Fruit fly (Drosophila melanogaster) whole organism, adult: ENCODE measurements around the gene CG31345.

Source experiments
- CG11617 ChIP-seq: fragments of 200-800 bp; sonication (Bioruptor generic); optimal IDR thresholded peaks from 2 replicates; lab custom pipeline; 2017; ENCODE audit warnings: mild to moderate bottlenecking, missing biosample characterization, missing genetic modification reagents, missing genetic modification characterization
- CG12768 ChIP-seq: fragments of 200-800 bp; sonication (Bioruptor generic); optimal IDR thresholded peaks from 2 replicates; lab custom pipeline; 2017; ENCODE audit warnings: missing biosample characterization, missing genetic modification characterization, mild to moderate bottlenecking, moderate library complexity, missing genetic modification reagents
- CG14711 ChIP-seq: fragments of 200-800 bp; sonication (Bioruptor generic); optimal IDR thresholded peaks from 2 replicates; lab custom pipeline; 2018; ENCODE audit warnings: missing biosample characterization, mild to moderate bottlenecking, missing genetic modification characterization, moderate library complexity
- CG1620 ChIP-seq: fragments of 200-800 bp; sonication (Bioruptor generic); optimal IDR thresholded peaks from 2 replicates; lab custom pipeline; 2016; ENCODE audit warnings: missing biosample characterization, missing genetic modification characterization
- CG33017 ChIP-seq: fragments of 200-800 bp; sonication (Bioruptor generic); optimal IDR thresholded peaks from 2 replicates; lab custom pipeline; 2018; ENCODE audit warnings: missing biosample characterization, mild to moderate bottlenecking, missing genetic modification characterization, moderate library complexity
- CG5204 ChIP-seq: fragments of 200-800 bp; sonication (Bioruptor generic); optimal IDR thresholded peaks from 2 replicates; lab custom pipeline; 2016; ENCODE audit warnings: missing biosample characterization, missing genetic modification characterization
- CG7045 ChIP-seq: fragments of 200-800 bp; sonication (Bioruptor generic); optimal IDR thresholded peaks from 2 replicates; lab custom pipeline; 2017; ENCODE audit warnings: missing biosample characterization, mild to moderate bottlenecking, missing genetic modification characterization
- CG7101 ChIP-seq: fragments of 200-800 bp; sonication (Bioruptor generic); optimal IDR thresholded peaks from 2 replicates; lab custom pipeline; 2018; ENCODE audit warnings: missing biosample characterization, mild to moderate bottlenecking, missing genetic modification characterization, moderate library complexity
- Clk ChIP-seq: fragments of 200-800 bp; sonication (Bioruptor generic); optimal IDR thresholded peaks from 2 replicates; lab custom pipeline; 2017; ENCODE audit warnings: missing biosample characterization, missing genetic modification characterization
- Crg-1 ChIP-seq: fragments of 200-800 bp; sonication (Bioruptor generic); optimal IDR thresholded peaks from 2 replicates; lab custom pipeline; 2016; ENCODE audit warnings: missing biosample characterization, missing genetic modification characterization
- Hr96 ChIP-seq: fragments of 200-800 bp; sonication (Bioruptor generic); optimal IDR thresholded peaks from 2 replicates; lab custom pipeline; 2016; ENCODE audit warnings: missing biosample characterization, missing genetic modification characterization
- Mnt ChIP-seq: fragments of 200-800 bp; sonication (Bioruptor generic); optimal IDR thresholded peaks from 2 replicates; lab custom pipeline; 2016; ENCODE audit warnings: missing biosample characterization, mild to moderate bottlenecking, missing genetic modification characterization
- bab1 ChIP-seq: fragments of 200-800 bp; sonication (Bioruptor generic); optimal IDR thresholded peaks from 3 replicates; lab custom pipeline; 2019; ENCODE audit warnings: missing biosample characterization, mild to moderate bottlenecking, missing genetic modification characterization, moderate library complexity
- cic ChIP-seq: fragments of 200-800 bp; sonication (Bioruptor generic); optimal IDR thresholded peaks from 2 replicates; lab custom pipeline; 2017; ENCODE audit warnings: missing biosample characterization, mild to moderate bottlenecking, missing genetic modification characterization, moderate library complexity
- cnc ChIP-seq, 2 experiments: fragments of >200 bp; optimal IDR thresholded peaks; 2 replicates each; lab custom pipeline; 2017
- kay ChIP-seq: fragments of 200-800 bp; sonication (Bioruptor generic); peaks from one replicate; lab custom pipeline; 2016; ENCODE audit warnings: missing biosample characterization, missing genetic modification characterization, borderline replicate concordance
- ovo ChIP-seq: fragments of 200-800 bp; sonication (Bioruptor generic); optimal IDR thresholded peaks from 2 replicates; lab custom pipeline; 2016; ENCODE audit warnings: missing biosample characterization, missing genetic modification characterization
- pad ChIP-seq: fragments of 200-800 bp; sonication (Bioruptor generic); optimal IDR thresholded peaks from 3 replicates; lab custom pipeline; 2017; ENCODE audit warnings: missing biosample characterization, missing genetic modification characterization, mild to moderate bottlenecking, moderate library complexity, missing genetic modification reagents
- tj ChIP-seq: fragments of 200-800 bp; sonication (Bioruptor generic); optimal IDR thresholded peaks from 3 replicates; lab custom pipeline; 2017; ENCODE audit warnings: missing biosample characterization, mild to moderate bottlenecking, missing genetic modification characterization, moderate library complexity
- toe ChIP-seq: fragments of 200-800 bp; sonication (Bioruptor generic); optimal IDR thresholded peaks from 2 replicates; lab custom pipeline; 2016; ENCODE audit warnings: missing biosample characterization, missing genetic modification characterization

CG31345 gene

dm6 chr3R:12816979-12817594 is at the start of gene CG31345:
TSS of gene CG31345 (minus strand) at chr3R:12817029.
- TF ChIP-seq pad (GFP tag; lab: Kevin White, UChicago) (no peak), toe (peak; percentile 39)

- TF ChIP-seq CG33017 (tag; lab: Kevin White, UChicago) (no peak), CG12768 (no peak), CG11617 (GFP tag; lab: Kevin White, UChicago) (no peak)
Measured at dm6 chr3R:12859146-12859545, 42.3 kb upstream of the CG31345 start, which contains the start of gene CG10126. TSS of gene CG10126 (minus strand) at chr3R:12859246.

- TF ChIP-seq Hr96 (GFP tag; lab: Kevin White, UChicago), result no peak
- no peak for TF ChIP-seq cnc (optimal IDR thresholded peaks at IDR 0.05; lab: Kevin White, UChicago)
- no peak for TF ChIP-seq CG11617 (GFP tag; lab: Kevin White, UChicago)
- TF ChIP-seq CG5204 (GFP tag; lab: Kevin White, UChicago), result no peak
- TF ChIP-seq Mnt (GFP tag; lab: Kevin White, UChicago), result no peak
- no peak for TF ChIP-seq ovo (GFP tag; lab: Kevin White, UChicago)
- TF ChIP-seq CG14711 (tag; lab: Kevin White, UChicago), result no peak
- TF ChIP-seq CG7045 (GFP tag; lab: Kevin White, UChicago), result no peak
- no peak for TF ChIP-seq bab1 (GFP tag; lab: Kevin White, UChicago)
- no peak for TF ChIP-seq CG33017 (tag; lab: Kevin White, UChicago)
- TF ChIP-seq Clk (GFP tag; lab: Kevin White, UChicago), result no peak
- no peak for TF ChIP-seq tj (GFP tag; lab: Kevin White, UChicago)
- TF ChIP-seq CG1620 (GFP tag; lab: Kevin White, UChicago), result no peak
- no peak for TF ChIP-seq CG12768
- TF ChIP-seq kay, result no peak
- TF ChIP-seq toe, result no peak
- TF ChIP-seq cic (GFP tag; lab: Kevin White, UChicago), result no peak
- TF ChIP-seq Crg-1, result no peak
- no peak for TF ChIP-seq CG7101 (tag; lab: Kevin White, UChicago)
- TF ChIP-seq pad (GFP tag; lab: Kevin White, UChicago), result no peak
Measured at dm6 chr3R:12858079-12858478, 41.2 kb upstream of the CG31345 start.

DNA sequence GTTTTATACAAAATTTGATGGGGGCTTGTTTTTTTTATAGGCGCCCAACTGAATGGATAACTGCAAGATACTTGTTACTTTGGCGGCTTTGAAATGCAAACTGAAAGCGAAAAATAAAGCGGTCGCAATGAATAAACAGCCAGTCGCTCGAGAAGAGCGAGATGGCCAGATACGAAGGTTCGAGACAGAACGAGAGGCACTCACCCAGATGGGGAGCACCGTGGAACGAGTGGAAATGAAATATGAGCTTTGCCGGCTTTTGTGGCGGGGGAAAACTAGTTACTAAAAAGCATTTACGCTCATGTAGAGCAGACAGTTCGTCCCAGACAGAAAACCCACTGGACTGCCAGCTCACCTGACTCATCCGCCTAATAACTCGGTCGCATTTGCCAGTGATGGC is 40.7 kb upstream of the CG31345 start:
- TF ChIP-seq ovo (GFP tag; lab: Kevin White, UChicago) (no peak), Mnt (GFP tag; lab: Kevin White, UChicago) (no peak), pad (GFP tag; lab: Kevin White, UChicago) (peak; percentile 75), kay (peak; percentile 83), cic (GFP tag; lab: Kevin White, UChicago) (peak; percentile 41)

dm6 chr3R:12848313-12848712 is 31.5 kb upstream of the CG31345 start, which contains the start of gene beat-Va:
TSS of gene beat-Va (minus strand) at chr3R:12848419.
- TF ChIP-seq Clk (GFP tag; lab: Kevin White, UChicago), result no peak
- TF ChIP-seq CG7101 (tag; lab: Kevin White, UChicago), result no peak
- no peak for TF ChIP-seq pad (GFP tag; lab: Kevin White, UChicago)
- no peak for TF ChIP-seq tj (GFP tag; lab: Kevin White, UChicago)
- TF ChIP-seq CG11617 (GFP tag; lab: Kevin White, UChicago), result no peak
- no peak for TF ChIP-seq CG7045 (GFP tag; lab: Kevin White, UChicago)
- no peak for TF ChIP-seq CG12768
- no peak for TF ChIP-seq CG1620 (GFP tag; lab: Kevin White, UChicago)
- TF ChIP-seq Mnt (GFP tag; lab: Kevin White, UChicago), result no peak
- no peak for TF ChIP-seq Hr96 (GFP tag; lab: Kevin White, UChicago)
- TF ChIP-seq cnc (optimal IDR thresholded peaks at IDR 0.05; lab: Kevin White, UChicago), result no peak
- no peak for TF ChIP-seq CG33017 (tag; lab: Kevin White, UChicago)
- TF ChIP-seq CG5204 (GFP tag; lab: Kevin White, UChicago), result no peak
- no peak for TF ChIP-seq bab1 (GFP tag; lab: Kevin White, UChicago)
- TF ChIP-seq kay, result no peak

dm6 chr3R:12827837-12828236 is 11.0 kb upstream of the CG31345 start:
- TF ChIP-seq CG7045 (GFP tag; lab: Kevin White, UChicago) (no peak), CG1620 (GFP tag; lab: Kevin White, UChicago) (no peak), pad (GFP tag; lab: Kevin White, UChicago) (no peak), Hr96 (GFP tag; lab: Kevin White, UChicago) (no peak), kay (no peak), Clk (GFP tag; lab: Kevin White, UChicago) (no peak), Crg-1 (no peak), CG11617 (GFP tag; lab: Kevin White, UChicago) (no peak), CG33017 (tag; lab: Kevin White, UChicago) (no peak)

DNA sequence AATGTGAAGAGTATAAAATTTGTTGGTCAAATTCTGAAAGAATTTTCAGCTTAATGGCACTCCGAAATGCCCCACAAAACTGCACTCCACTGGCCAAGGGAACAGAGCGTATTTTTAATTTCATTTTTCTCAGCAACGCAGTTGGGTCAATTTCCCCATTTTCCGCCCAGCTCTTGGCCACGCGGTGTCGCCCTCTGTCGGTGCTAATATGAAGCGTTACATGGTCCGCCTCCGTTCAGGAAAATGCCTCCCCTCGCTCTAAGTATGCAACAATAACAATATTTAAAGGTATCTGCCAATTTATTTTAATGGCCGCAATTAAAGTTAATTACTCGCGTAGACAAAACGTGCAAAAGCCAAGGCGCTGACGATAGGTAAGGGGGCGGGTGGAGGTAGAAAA is 13.5 kb downstream of the CG31345 start:
- TF ChIP-seq CG1620 (GFP tag; lab: Kevin White, UChicago), result no peak
- TF ChIP-seq CG33017 (tag; lab: Kevin White, UChicago), result no peak
- TF ChIP-seq CG14711 (tag; lab: Kevin White, UChicago), result no peak
- no peak for TF ChIP-seq Mnt (GFP tag; lab: Kevin White, UChicago)
- TF ChIP-seq bab1 (GFP tag; lab: Kevin White, UChicago), result no peak
- TF ChIP-seq cnc (optimal IDR thresholded peaks at IDR 0.05; lab: Kevin White, UChicago), result no peak
- no peak for TF ChIP-seq Hr96 (GFP tag; lab: Kevin White, UChicago)
